Fruit fly (Drosophila melanogaster): ENCODE measurements around the gene CG46025.

CG46025 gene

dm6 chr2L:7790448-7791355 lies 36.7 kb downstream of the CG46025 start, which contains the start of gene CG7149 (continued):
- TF ChIP-seq Deaf1 (tag; optimal IDR thresholded peaks at IDR 0.05), result peak; percentile 88
- peak; percentile 20 for TF ChIP-seq CG13424 (tag; optimal IDR thresholded peaks at IDR 0.05)
- peak; percentile 88 for TF ChIP-seq sug (tag; optimal IDR thresholded peaks at IDR 0.05)
- no peak for TF ChIP-seq Spps (tag; optimal IDR thresholded peaks at IDR 0.05)
- no peak for TF ChIP-seq CG6254 (GFP tag; optimal IDR thresholded peaks at IDR 0.05)
- no peak for TF ChIP-seq Poxn (GFP tag; IDR thresholded peaks at IDR 0.05)
- TF ChIP-seq ab (GFP tag; optimal IDR thresholded peaks at IDR 0.05), result no peak
- no peak for TF ChIP-seq run (tag; optimal IDR thresholded peaks at IDR 0.05)
- TF ChIP-seq NK7.1 (GFP tag; optimal IDR thresholded peaks at IDR 0.05), result no peak
- peak; percentile 4 for TF ChIP-seq Dek (tag; optimal IDR thresholded peaks at IDR 0.05)
- TF ChIP-seq jumu (GFP tag; optimal IDR thresholded peaks at IDR 0.05), result no peak
- TF ChIP-seq slp2 (GFP tag; optimal IDR thresholded peaks at IDR 0.05), result no peak
- TF ChIP-seq Doc3 (GFP tag; IDR thresholded peaks at IDR 0.05; ENCODE audit: partially characterized antibody), result no peak
- peak; percentile 57 for TF ChIP-seq cwo (GFP tag; optimal IDR thresholded peaks at IDR 0.05)
- TF ChIP-seq CG11504 (tag; optimal IDR thresholded peaks at IDR 0.05), result no peak
- no peak for TF ChIP-seq Aef1 (GFP tag; IDR thresholded peaks at IDR 0.05)
- no peak for TF ChIP-seq CG11695 (GFP tag; IDR thresholded peaks at IDR 0.05)
- peak; percentile 53 for TF ChIP-seq CG2120 (GFP tag; optimal IDR thresholded peaks at IDR 0.05)
- peak; percentile 83 for TF ChIP-seq CG17385 (GFP tag; optimal IDR thresholded peaks at IDR 0.05)
- no peak for TF ChIP-seq Myb (GFP tag; optimal IDR thresholded peaks at IDR 0.05)
- TF ChIP-seq CG1233 (GFP tag; optimal IDR thresholded peaks at IDR 0.05), result no peak
- TF ChIP-seq ham (GFP tag; IDR thresholded peaks at IDR 0.05), result no peak
- TF ChIP-seq Ptx1 (GFP tag; IDR thresholded peaks at IDR 0.05), result no peak
- TF ChIP-seq CG7556 (GFP tag; optimal IDR thresholded peaks at IDR 0.05), result peak; percentile 33
- no peak for TF ChIP-seq CG7271 (tag; optimal IDR thresholded peaks at IDR 0.05)
- TF ChIP-seq disco-r (GFP tag; optimal IDR thresholded peaks at IDR 0.05), result no peak
- no peak for TF ChIP-seq Drgx (GFP tag; IDR thresholded peaks at IDR 0.05)
- no peak for TF ChIP-seq Sin3A (optimal IDR thresholded peaks at IDR 0.05)
- no peak for TF ChIP-seq Dfd (GFP tag; optimal IDR thresholded peaks at IDR 0.05)
- no peak for TF ChIP-seq CG15696 (tag; optimal IDR thresholded peaks at IDR 0.05)
- TF ChIP-seq ttk (GFP tag; IDR thresholded peaks at IDR 0.05), result no peak
- TF ChIP-seq amos (GFP tag; IDR thresholded peaks at IDR 0.05; ENCODE audit: partially characterized antibody), result peak; percentile 45; the same call in 1 of the 2 replicates
- TF ChIP-seq Lhr (GFP tag; optimal IDR thresholded peaks at IDR 0.05), result no peak
- no peak for TF ChIP-seq ato (GFP tag; IDR thresholded peaks at IDR 0.05; ENCODE audit: partially characterized antibody)
- no peak for TF ChIP-seq tio (GFP tag; optimal IDR thresholded peaks at IDR 0.05)
- TF ChIP-seq CG34422 (GFP tag; IDR thresholded peaks at IDR 0.05), result peak; percentile 56; the same call in 2 of the 3 replicates
- no peak for TF ChIP-seq sqz (GFP tag; optimal IDR thresholded peaks at IDR 0.05)
- TF ChIP-seq crp (GFP tag; optimal IDR thresholded peaks at IDR 0.05), result no peak
- no peak for TF ChIP-seq CG30020 (tag; optimal IDR thresholded peaks at IDR 0.05)
- TF ChIP-seq CG14860 (GFP tag; IDR thresholded peaks at IDR 0.05; ENCODE audit: partially characterized antibody), result no peak
- no peak for TF ChIP-seq bigmax (GFP tag; optimal IDR thresholded peaks at IDR 0.05)
- TF ChIP-seq CG5953 (GFP tag; IDR thresholded peaks at IDR 0.05), result no peak
- no peak for TF ChIP-seq cg (GFP tag; optimal IDR thresholded peaks at IDR 0.05)
- TF ChIP-seq CG12299 (tag; optimal IDR thresholded peaks at IDR 0.05), result no peak
- no peak for TF ChIP-seq seq (GFP tag; IDR thresholded peaks at IDR 0.05)
- TF ChIP-seq gt (GFP tag; IDR thresholded peaks at IDR 0.05), result no peak
- no peak for TF ChIP-seq CG12744 (GFP tag; optimal IDR thresholded peaks at IDR 0.05)
- TF ChIP-seq HHEX (GFP tag; optimal IDR thresholded peaks at IDR 0.05), result no peak
- TF ChIP-seq shn (GFP tag; optimal IDR thresholded peaks at IDR 0.05), result no peak

Data from whole organism, embryonic.